Fruit fly (Drosophila melanogaster) whole organism, embryonic: ENCODE data around the gene sxe2.

Source experiments
- Ada2b ChIP-seq: fragments of 200-800 bp; sonication (Bioruptor generic); IDR thresholded peaks from 2 replicates; pipeline ENCODE4 v1.3.6; 2022; ENCODE audit warnings: missing biosample characterization, missing genetic modification characterization
- Asciz ChIP-seq: fragments of 200-800 bp; sonication (Bioruptor generic); optimal IDR thresholded peaks from 2 replicates; lab custom pipeline; 2017; ENCODE audit warnings: missing biosample characterization, mild to moderate bottlenecking, missing genetic modification characterization, missing genetic modification reagents
- Blimp-1 ChIP-seq: fragments of 200-800 bp; sonication (Bioruptor generic); optimal IDR thresholded peaks from 3 replicates; lab custom pipeline; 2018; ENCODE audit warnings: missing biosample characterization, missing genetic modification characterization, mild to moderate bottlenecking, moderate library complexity, missing genetic modification reagents
- BtbVII ChIP-seq: fragments of 200-800 bp; sonication (Bioruptor generic); optimal IDR thresholded peaks from 3 replicates; lab custom pipeline; 2017; ENCODE audit warnings: missing biosample characterization, mild to moderate bottlenecking, missing genetic modification characterization
- CG10979 ChIP-seq: fragments of 200-800 bp; sonication (Bioruptor generic); optimal IDR thresholded peaks from 2 replicates; lab custom pipeline; 2018; ENCODE audit warnings: missing biosample characterization, mild to moderate bottlenecking, missing genetic modification characterization, moderate library complexity
- CG11560 ChIP-seq: fragments of 200-800 bp; sonication (Bioruptor generic); IDR thresholded peaks from 3 replicates; pipeline ENCODE4 v1.3.6; 2022; ENCODE audit warnings: missing biosample characterization, missing genetic modification characterization
- CG12942 ChIP-seq: fragments of 200-800 bp; sonication (Bioruptor generic); optimal IDR thresholded peaks from 3 replicates; lab custom pipeline; 2016; ENCODE audit warnings: missing biosample characterization, missing genetic modification characterization
- CG14860 ChIP-seq: fragments of 200-800 bp; sonication (Bioruptor generic); IDR thresholded peaks from 3 replicates; pipeline ENCODE4 v1.3.6; 2022; ENCODE audit warnings: missing biosample characterization, missing genetic modification characterization; ENCODE audit not compliant: partially characterized antibody
- CG15696 ChIP-seq: fragments of 200-800 bp; sonication (Bioruptor generic); optimal IDR thresholded peaks from 2 replicates; lab custom pipeline; 2019; ENCODE audit warnings: missing biosample characterization, mild to moderate bottlenecking, missing genetic modification characterization, moderate library complexity
- CG17359 ChIP-seq: fragments of 200-800 bp; sonication (Bioruptor generic); optimal IDR thresholded peaks from 3 replicates; lab custom pipeline; 2018; ENCODE audit warnings: missing biosample characterization, mild to moderate bottlenecking, missing genetic modification characterization, moderate library complexity
- CG17361 ChIP-seq: fragments of 200-800 bp; sonication (Bioruptor generic); IDR thresholded peaks from 3 replicates; pipeline ENCODE4 v1.3.6; 2022; ENCODE audit warnings: missing biosample characterization, missing genetic modification characterization
- CG18262 ChIP-seq: fragments of 200-800 bp; optimal IDR thresholded peaks from 3 replicates; lab custom pipeline; 2019; ENCODE audit warnings: missing biosample characterization, mild to moderate bottlenecking, missing genetic modification characterization, moderate library complexity
- CG2202 ChIP-seq: fragments of 200-800 bp; sonication (Bioruptor generic); optimal IDR thresholded peaks from 2 replicates; lab custom pipeline; 2018; ENCODE audit warnings: missing biosample characterization, mild to moderate bottlenecking, missing genetic modification characterization
- CG2712 ChIP-seq: fragments of 200-800 bp; optimal IDR thresholded peaks from 3 replicates; lab custom pipeline; 2019; ENCODE audit warnings: missing biosample characterization, mild to moderate bottlenecking, missing genetic modification characterization, moderate library complexity
- CG2875 ChIP-seq: fragments of 200-800 bp; sonication (Bioruptor generic); optimal IDR thresholded peaks from 2 replicates; lab custom pipeline; 2017; ENCODE audit warnings: missing biosample characterization, mild to moderate bottlenecking, missing genetic modification characterization, missing genetic modification reagents
- CG4404 ChIP-seq: fragments of 200-800 bp; sonication (Bioruptor generic); IDR thresholded peaks from 2 replicates; pipeline ENCODE4 v1.3.6; 2022; ENCODE audit warnings: missing biosample characterization, missing genetic modification characterization
- CG4820 ChIP-seq: fragments of 200-800 bp; sonication (Bioruptor generic); optimal IDR thresholded peaks from 3 replicates; lab custom pipeline; 2016; ENCODE audit warnings: missing biosample characterization, missing genetic modification characterization
- CG6654 ChIP-seq: fragments of 200-800 bp; sonication (Bioruptor generic); optimal IDR thresholded peaks from 2 replicates; lab custom pipeline; 2017; ENCODE audit warnings: missing biosample characterization, mild to moderate bottlenecking, missing genetic modification characterization
- CG7271 ChIP-seq: fragments of 200-800 bp; sonication (Bioruptor generic); optimal IDR thresholded peaks from 2 replicates; lab custom pipeline; 2018; ENCODE audit warnings: missing biosample characterization, mild to moderate bottlenecking, missing genetic modification characterization, moderate library complexity
- CG8281 ChIP-seq: fragments of 200-800 bp; sonication (Bioruptor generic); optimal IDR thresholded peaks from 2 replicates; lab custom pipeline; 2018; ENCODE audit warnings: missing biosample characterization, mild to moderate bottlenecking, missing genetic modification characterization, moderate library complexity
- CG9437 ChIP-seq: fragments of 200-800 bp; sonication (Bioruptor generic); optimal IDR thresholded peaks from 2 replicates; lab custom pipeline; 2018; ENCODE audit warnings: missing biosample characterization, mild to moderate bottlenecking, missing genetic modification characterization
- CTCF ChIP-seq: fragments of 200-800 bp; sonication (Bioruptor generic); optimal IDR thresholded peaks from 2 replicates; lab custom pipeline; 2017; ENCODE audit warnings: missing biosample characterization, mild to moderate bottlenecking, missing genetic modification characterization, moderate library complexity
- D ChIP-seq, 2 experiments: fragments of 200-800 bp in 1 of 2; fragments of >200 bp in 1 of 2; sonication (Bioruptor generic) in 1 of 2; optimal IDR thresholded peaks; 2 replicates in 1 of 2; 3 replicates in 1 of 2; lab custom pipeline; 2017; ENCODE audit warnings: mild to moderate bottlenecking in 1 of 2, missing biosample characterization in 1 of 2, missing genetic modification characterization in 1 of 2, missing genetic modification reagents in 1 of 2
- Dek ChIP-seq: fragments of 200-800 bp; sonication (Bioruptor generic); optimal IDR thresholded peaks from 3 replicates; lab custom pipeline; 2019; ENCODE audit warnings: missing biosample characterization, mild to moderate bottlenecking, missing genetic modification characterization, moderate library complexity
- Dll ChIP-seq: fragments of 200-800 bp; sonication (Bioruptor generic); IDR thresholded peaks from 4 replicates; pipeline ENCODE4 v1.3.6; 2022; ENCODE audit warnings: missing biosample characterization, missing genetic modification characterization; ENCODE audit not compliant: partially characterized antibody
- Eip74EF ChIP-seq, 2 experiments: fragments of 200-800 bp in 1 of 2; fragments of >200 bp in 1 of 2; sonication (Bioruptor generic) in 1 of 2; optimal IDR thresholded peaks; 2 replicates each; lab custom pipeline; 2017 to 2019; ENCODE audit warnings: missing biosample characterization in 2 of 2, missing genetic modification characterization in 2 of 2, mild to moderate bottlenecking in 1 of 2, moderate library complexity in 1 of 2
- Pdp1 ChIP-seq, 2 experiments: fragments of 200-800 bp; sonication (Bioruptor generic); optimal IDR thresholded peaks; 3 replicates each; lab custom pipeline; 2016; ENCODE audit warnings: missing biosample characterization in 2 of 2, missing genetic modification characterization in 2 of 2, mild to moderate bottlenecking in 1 of 2, moderate library complexity in 1 of 2
- ash1 ChIP-seq: fragments of 200-800 bp; sonication (Bioruptor generic); optimal IDR thresholded peaks from 2 replicates; lab custom pipeline; 2018; ENCODE audit warnings: missing biosample characterization, mild to moderate bottlenecking, missing genetic modification characterization
- caup ChIP-seq: fragments of 200-800 bp; sonication (Bioruptor generic); optimal IDR thresholded peaks from 3 replicates; lab custom pipeline; 2017; ENCODE audit warnings: missing biosample characterization, mild to moderate bottlenecking, missing genetic modification characterization, moderate library complexity; ENCODE audit not compliant: severe bottlenecking
- chinmo ChIP-seq: fragments of 200-800 bp; sonication (Bioruptor generic); IDR thresholded peaks from 4 replicates; pipeline ENCODE4 v1.3.6; 2022; ENCODE audit warnings: missing biosample characterization, missing genetic modification characterization; ENCODE audit not compliant: partially characterized antibody
- ci ChIP-seq: fragments of 200-800 bp; sonication (Bioruptor generic); IDR thresholded peaks from 3 replicates; pipeline ENCODE4 v1.3.6; 2022; ENCODE audit warnings: missing biosample characterization, missing genetic modification characterization
- croc ChIP-seq: fragments of 200-800 bp; sonication (Bioruptor generic); conservative IDR thresholded peaks from 3 replicates; pipeline ENCODE4 v1.3.6; 2022; ENCODE audit warnings: missing biosample characterization, missing genetic modification characterization
- crp ChIP-seq, 2 experiments: fragments of 200-800 bp; sonication (Bioruptor generic); optimal IDR thresholded peaks; 2 replicates in 1 of 2; 3 replicates in 1 of 2; lab custom pipeline; 2017; ENCODE audit warnings: missing biosample characterization in 2 of 2, missing genetic modification characterization in 2 of 2, mild to moderate bottlenecking in 1 of 2, moderate library complexity in 1 of 2
- dmrt99B ChIP-seq: fragments of 200-800 bp; sonication (Bioruptor generic); optimal IDR thresholded peaks from 2 replicates; lab custom pipeline; 2018; ENCODE audit warnings: missing biosample characterization, mild to moderate bottlenecking, missing genetic modification characterization, moderate library complexity
- eve ChIP-seq, 2 experiments: fragments of >200 bp; optimal IDR thresholded peaks; 2 replicates each; lab custom pipeline; 2017; ENCODE audit warnings: missing biosample characterization in 2 of 2, missing genetic modification characterization in 2 of 2
- insv ChIP-seq, 2 experiments: fragments of 200-800 bp; sonication (Bioruptor generic); optimal IDR thresholded peaks; 3 replicates each; lab custom pipeline; 2016 to 2018; ENCODE audit warnings: missing biosample characterization in 2 of 2, missing genetic modification characterization in 2 of 2
- jigr1 ChIP-seq: fragments of 200-800 bp; sonication (Bioruptor generic); IDR thresholded peaks from 3 replicates; pipeline ENCODE4 v1.3.6; 2022; ENCODE audit warnings: missing biosample characterization, missing genetic modification characterization
- lmd ChIP-seq: fragments of 200-800 bp; sonication (Bioruptor generic); IDR thresholded peaks from 2 replicates; pipeline ENCODE4 v1.3.6; 2022; ENCODE audit warnings: missing biosample characterization, missing genetic modification characterization
- lola ChIP-seq, 3 experiments: fragments of >200 bp in 2 of 3; fragments of 200-800 bp in 1 of 3; sonication (Bioruptor generic) in 1 of 3; optimal IDR thresholded peaks; 2 replicates each; lab custom pipeline; 2017 to 2019; ENCODE audit warnings: missing biosample characterization in 3 of 3, missing genetic modification characterization in 3 of 3, mild to moderate bottlenecking in 1 of 3, moderate library complexity in 1 of 3
- maf-S ChIP-seq: fragments of 200-800 bp; sonication (Bioruptor generic); optimal IDR thresholded peaks from 2 replicates; lab custom pipeline; 2016; ENCODE audit warnings: missing biosample characterization, missing genetic modification characterization
- pan ChIP-seq, 4 experiments: fragments of >200 bp in 3 of 4; fragments of 200-800 bp in 1 of 4; sonication (Bioruptor generic) in 1 of 4; optimal IDR thresholded peaks in 3 of 4; IDR thresholded peaks in 1 of 4; 2 replicates each; pipeline versions ENCODE4 v1.3.6 to Lab custom; 2017 to 2022; ENCODE audit warnings: missing biosample characterization in 2 of 4, missing genetic modification characterization in 2 of 4, mixed read lengths in 1 of 4
- prd ChIP-seq, 3 experiments: fragments of >200 bp in 2 of 3; fragments of 200-800 bp in 1 of 3; sonication (Bioruptor generic) in 1 of 3; optimal IDR thresholded peaks in 2 of 3; IDR thresholded peaks in 1 of 3; 2 replicates in 2 of 3; 3 replicates in 1 of 3; pipeline versions ENCODE4 v1.3.6 to Lab custom; 2017 to 2022; ENCODE audit warnings: missing biosample characterization in 1 of 3, missing genetic modification characterization in 1 of 3
- psq ChIP-seq: fragments of 200-800 bp; sonication (Bioruptor generic); optimal IDR thresholded peaks from 2 replicates; lab custom pipeline; 2017; ENCODE audit warnings: missing biosample characterization, missing genetic modification characterization
- sima ChIP-seq: fragments of 200-800 bp; sonication (Bioruptor generic); optimal IDR thresholded peaks from 2 replicates; lab custom pipeline; 2016; ENCODE audit warnings: missing biosample characterization, missing genetic modification characterization
- tgo ChIP-seq: fragments of 200-800 bp; sonication (Bioruptor generic); IDR thresholded peaks from 3 replicates; pipeline ENCODE4 v1.3.6; 2022; ENCODE audit warnings: missing biosample characterization, missing genetic modification characterization

The sxe2 gene

DNA sequence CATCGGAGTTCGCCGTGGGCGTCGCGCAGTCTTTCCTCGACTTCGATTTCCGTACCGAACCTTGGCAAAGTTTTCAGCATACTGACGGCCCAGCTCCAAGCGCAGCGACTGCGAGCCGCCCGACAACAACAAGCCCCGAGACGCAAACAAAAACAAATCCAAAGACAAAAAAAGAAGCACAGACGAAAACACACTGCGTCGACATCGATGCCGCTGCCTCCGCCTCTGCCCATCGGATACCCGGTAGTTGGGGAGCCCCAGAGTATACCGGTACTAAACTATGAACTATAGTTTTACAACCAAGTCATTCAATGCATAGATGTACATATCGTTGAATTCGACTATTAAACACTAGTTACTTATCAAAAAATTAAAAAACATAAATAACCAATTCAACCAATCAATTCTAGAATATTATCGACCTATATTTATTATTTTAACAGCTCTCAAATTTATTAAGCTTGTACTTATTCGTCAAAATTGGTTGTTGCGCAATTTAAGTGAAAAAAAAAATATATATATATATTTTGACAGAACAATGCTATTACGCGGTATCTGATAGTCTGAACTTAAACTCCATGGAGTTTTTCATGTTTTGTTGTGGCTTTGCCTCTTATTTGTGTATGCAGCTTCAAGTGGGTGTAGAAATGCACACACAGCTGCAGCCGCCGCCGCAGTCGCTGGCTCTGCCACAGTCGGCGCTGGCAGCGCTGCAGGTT is 10.5 kb downstream of the sxe2 start (continued):
- peak; percentile 95 for TF ChIP-seq CG18262 (tag; lab: Kevin White, UChicago)
- TF ChIP-seq CG10979: peak; percentile 93
- TF ChIP-seq ci (GFP tag; lab: Robert Waterston, UW): peak; percentile 35; the same call in 1 of the 3 replicates
- TF ChIP-seq Ada2b (GFP tag; lab: Robert Waterston, UW): no peak; the same call in none of the 2 replicates
- TF ChIP-seq CG4820 (GFP tag; lab: Kevin White, UChicago): peak; percentile 80
- TF ChIP-seq Eip74EF (GFP tag; optimal IDR thresholded peaks at IDR 0.05; lab: Kevin White, UChicago): peak in 1 of 2 experiments; percentile 86
- no peak for TF ChIP-seq eve (GFP tag; optimal IDR thresholded peaks at IDR 0.05; lab: Kevin White, UChicago)
- TF ChIP-seq insv (GFP tag; optimal IDR thresholded peaks at IDR 0.05; lab: Kevin White, UChicago): no peak
- TF ChIP-seq CG14860: no peak
- peak; percentile 56 for TF ChIP-seq tgo (GFP tag; lab: Robert Waterston, UW)
- TF ChIP-seq ash1 (GFP tag; lab: Kevin White, UChicago): no peak
- TF ChIP-seq maf-S (GFP tag; lab: Kevin White, UChicago): no peak
- no peak for TF ChIP-seq D (optimal IDR thresholded peaks at IDR 0.05; lab: Kevin White, UChicago)
- peak; percentile 92 for TF ChIP-seq D (GFP tag; optimal IDR thresholded peaks at IDR 0.05; lab: Kevin White, UChicago)
- peak; percentile 68 for TF ChIP-seq CG6654
- TF ChIP-seq CG7271 (tag; lab: Kevin White, UChicago): peak; percentile 16
- peak; percentile 83 for TF ChIP-seq CG17359 (tag; lab: Kevin White, UChicago)
- TF ChIP-seq CTCF (GFP tag; lab: Kevin White, UChicago): peak; percentile 31
- TF ChIP-seq Asciz (GFP tag; lab: Kevin White, UChicago): peak; percentile 88
- TF ChIP-seq CG4404 (GFP tag; lab: Robert Waterston, UW): peak; percentile 28; the same call in 1 of the 2 replicates
- TF ChIP-seq CG11560 (tag; lab: Robert Waterston, UW): no peak
- TF ChIP-seq psq (GFP tag; lab: Kevin White, UChicago): peak; percentile 15
- peak; percentile 54 for TF ChIP-seq Dek (tag; lab: Kevin White, UChicago)
- TF ChIP-seq Blimp-1 (GFP tag; lab: Kevin White, UChicago): peak; percentile 85
- TF ChIP-seq CG15696: peak; percentile 58
- TF ChIP-seq jigr1 (GFP tag; lab: Robert Waterston, UW): 0 out of 3 replicates have a peak, but pooled peaks have one; percentile 34
- TF ChIP-seq CG2712 (tag; lab: Kevin White, UChicago): peak; percentile 89
- peak in 1 of 2 experiments; percentile 32 for TF ChIP-seq crp (GFP tag; optimal IDR thresholded peaks at IDR 0.05; lab: Kevin White, UChicago)
- peak; percentile 30 for TF ChIP-seq caup (GFP tag; lab: Kevin White, UChicago)
- TF ChIP-seq prd (optimal IDR thresholded peaks at IDR 0.05; lab: Kevin White, UChicago): no peak
- TF ChIP-seq prd (GFP tag; IDR thresholded peaks at IDR 0.05; lab: Robert Waterston, UW): peak; percentile 71; the same call in 2 of the 3 replicates
- peak in 1 of 2 experiments; percentile 10 for TF ChIP-seq Pdp1 (GFP tag; optimal IDR thresholded peaks at IDR 0.05; lab: Kevin White, UChicago)
- no peak for TF ChIP-seq Dll (GFP tag; lab: Robert Waterston, UW)
- TF ChIP-seq chinmo (GFP tag; lab: Robert Waterston, UW): peak; percentile 94; the same call in 3 of the 4 replicates
- peak; percentile 96 for TF ChIP-seq CG17361 (GFP tag; lab: Robert Waterston, UW)
- peak; percentile 68 for TF ChIP-seq BtbVII (GFP tag; lab: Kevin White, UChicago)
- peak; percentile 80 for TF ChIP-seq CG2875 (GFP tag; lab: Kevin White, UChicago)
- TF ChIP-seq dmrt99B: peak; percentile 91
- no peak for TF ChIP-seq sima (GFP tag; lab: Kevin White, UChicago)
- TF ChIP-seq croc (GFP tag; lab: Robert Waterston, UW): peak; percentile 64
- TF ChIP-seq CG2202 (tag; lab: Kevin White, UChicago): peak; percentile 51
- TF ChIP-seq CG12942 (GFP tag; lab: Kevin White, UChicago): peak; percentile 48
- peak; percentile 58 for TF ChIP-seq lmd (GFP tag; lab: Robert Waterston, UW)
- TF ChIP-seq CG9437 (GFP tag; lab: Kevin White, UChicago): peak; percentile 85
- TF ChIP-seq CG8281 (tag; lab: Kevin White, UChicago): peak; percentile 57
- TF ChIP-seq lola (GFP tag; optimal IDR thresholded peaks at IDR 0.05; lab: Kevin White, UChicago): peak in 1 of 3 experiments; percentile 92
- peak in 1 of 2 experiments; percentile 59 for TF ChIP-seq pan (optimal IDR thresholded peaks at IDR 0.05; lab: Kevin White, UChicago)
- no peak for TF ChIP-seq pan (GFP tag; optimal IDR thresholded peaks at IDR 0.05 in 1 of 2, IDR thresholded peaks at IDR 0.05 in 1 of 2)
